Worm (Caenorhabditis elegans): ENCODE measurements around the gene D2062.13.
"Not testable (repeated sequence)": the region's sequence is repeated elsewhere in the genome, so short reads cannot be mapped to it uniquely, and the experiment has no call there.

The D2062.13 gene

DNA sequence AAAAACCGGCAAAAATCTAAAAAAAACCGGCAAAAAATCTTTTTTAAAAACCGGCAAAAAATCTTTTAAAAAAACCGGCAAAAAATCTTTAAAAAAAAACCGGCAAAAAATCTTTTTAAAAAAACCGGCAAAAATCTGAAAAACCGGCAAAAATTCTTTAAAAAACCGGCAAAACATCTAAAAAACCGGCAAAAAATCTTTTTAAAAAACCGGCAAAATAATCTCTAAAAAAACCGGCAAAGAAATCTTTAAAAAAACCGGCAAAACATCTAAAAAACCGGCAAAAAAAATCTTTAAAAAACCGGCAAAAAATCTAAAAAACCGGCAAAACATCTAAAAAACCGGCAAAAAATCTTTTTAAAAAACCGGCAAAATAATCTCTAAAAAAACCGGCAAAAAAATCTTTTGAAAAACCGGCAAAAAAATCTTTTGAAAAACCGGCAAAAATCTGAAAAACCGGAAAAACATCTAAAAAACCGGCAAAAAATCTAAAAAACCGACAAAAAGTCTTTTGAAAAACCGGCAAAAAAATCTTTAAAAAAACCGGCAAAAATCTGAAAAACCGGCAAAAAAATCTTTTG, 41.9 kb upstream of the D2062.13 start:
- TF ChIP-seq nhr-28 (tag; optimal IDR thresholded peaks at IDR 0.05), result peak; percentile 14
- peak; percentile 8 for TF ChIP-seq mdl-1 (tag; optimal IDR thresholded peaks at IDR 0.05)
- peak; percentile 34 for TF ChIP-seq nhr-67 (tag; optimal IDR thresholded peaks at IDR 0.05)
- peak; percentile 32 for TF ChIP-seq nhr-12 (tag; optimal IDR thresholded peaks at IDR 0.05)

DNA sequence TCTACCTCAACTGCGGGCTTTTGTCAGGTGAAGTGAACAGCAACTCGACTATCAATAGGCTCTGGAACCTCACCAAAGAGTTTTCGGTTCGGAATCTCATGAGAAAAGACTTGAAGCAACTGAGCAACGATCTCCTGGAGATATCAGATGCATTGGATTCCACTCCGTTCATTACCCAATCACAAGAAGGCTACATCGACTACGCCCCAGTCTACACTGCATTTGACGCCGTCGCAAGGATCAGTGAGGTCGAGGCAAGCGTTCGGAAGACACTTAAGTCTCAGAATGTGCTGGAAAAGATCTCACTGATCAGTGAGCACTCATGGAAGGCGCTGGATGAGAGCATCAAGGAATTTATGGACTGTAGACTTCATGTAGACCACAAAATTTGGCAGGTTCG, 34.2 kb upstream of the D2062.13 start:
- TF ChIP-seq nhr-43 (tag; optimal IDR thresholded peaks at IDR 0.05; ENCODE audit: poor library complexity, severe bottlenecking) (no peak), mdl-1 (tag; optimal IDR thresholded peaks at IDR 0.05) (no peak), skn-1 (tag; optimal IDR thresholded peaks at IDR 0.05) (no peak)

DNA sequence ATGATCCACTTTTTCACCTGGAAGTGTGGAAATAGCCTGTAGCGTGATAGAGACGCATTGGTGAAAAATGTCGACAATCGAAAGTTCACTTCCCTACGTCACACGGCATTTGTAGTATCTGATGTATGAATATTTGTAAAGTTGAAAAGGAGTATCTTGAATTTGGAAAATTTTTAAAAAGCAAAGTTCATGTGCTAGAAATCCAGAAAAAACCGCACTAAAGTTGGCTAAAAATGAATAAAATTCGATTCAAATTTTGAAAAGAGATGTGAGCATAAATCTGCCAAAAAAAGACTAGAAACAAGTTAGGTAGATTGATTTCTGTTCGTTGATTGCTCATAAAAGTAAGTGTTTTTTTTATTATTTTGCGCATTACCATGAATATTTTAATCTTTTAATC, 29.3 kb upstream of the D2062.13 start, which contains the start of gene sri-74:
sri-74 (minus strand) TSS at position 101 of the 400 bp plus-strand sequence.
- TF ChIP-seq ceh-9 (tag; optimal IDR thresholded peaks at IDR 0.05) (no peak), ceh-82 (tag; optimal IDR thresholded peaks at IDR 0.05) (no peak), R02D3.7 (tag; optimal IDR thresholded peaks at IDR 0.05) (no peak), unc-39 (tag; optimal IDR thresholded peaks at IDR 0.05) (no peak), jun-1 (tag; optimal IDR thresholded peaks at IDR 0.05) (no peak), mdl-1 (tag; optimal IDR thresholded peaks at IDR 0.05) (no peak), skn-1 (tag; optimal IDR thresholded peaks at IDR 0.05) (no peak), nfya-1 (tag; optimal IDR thresholded peaks at IDR 0.05; ENCODE audit: insufficient read depth) (no peak), nhr-12 (tag; optimal IDR thresholded peaks at IDR 0.05) (no peak), lsy-12 (tag; optimal IDR thresholded peaks at IDR 0.05) (no peak), elt-1 (tag; optimal IDR thresholded peaks at IDR 0.05) (no peak), zag-1 (tag; optimal IDR thresholded peaks at IDR 0.05) (no peak), nhr-237 (tag; optimal IDR thresholded peaks at IDR 0.05) (no peak), ZK546.5 (tag; optimal IDR thresholded peaks at IDR 0.05) (no peak), egl-27 (tag; optimal IDR thresholded peaks at IDR 0.05) (no peak), ceh-16 (tag; optimal IDR thresholded peaks at IDR 0.05) (no peak), aly-2 (tag; optimal IDR thresholded peaks at IDR 0.05) (no peak), sea-2 (GFP tag; optimal IDR thresholded peaks at IDR 0.05) (no peak)

DNA sequence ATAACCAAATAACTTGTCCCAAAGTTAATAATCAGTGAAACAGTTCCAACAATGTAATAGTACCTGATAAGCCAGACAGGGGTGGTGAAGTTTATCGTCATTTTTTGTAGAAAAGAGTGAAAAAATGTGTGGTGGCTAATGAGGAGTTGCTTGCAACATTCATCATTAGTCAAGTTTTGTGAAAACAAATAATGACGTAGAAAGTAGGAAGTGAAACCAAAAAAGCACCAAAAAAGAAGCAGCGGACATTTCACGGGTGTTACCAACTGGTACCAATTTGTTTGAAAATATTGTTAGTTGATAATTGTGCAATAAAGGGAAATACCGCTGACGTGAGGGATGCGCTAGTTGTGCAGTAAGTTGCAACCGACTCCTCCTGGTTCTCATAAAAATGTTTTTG, 26.9 kb upstream of the D2062.13 start, which contains the start of gene sri-36:
sri-36 (minus strand) TSS at position 101 of the 400 bp plus-strand sequence.
- no peak for TF ChIP-seq eor-1 (tag; optimal IDR thresholded peaks at IDR 0.05)
- peak; percentile 13 for TF ChIP-seq elt-2 (tag; optimal IDR thresholded peaks at IDR 0.05)

ce11 chrII:2586861-2587554, 25.4 kb upstream of the D2062.13 start, which contains the start of the genes F33H12.7 and sri-39:
TSS of gene F33H12.7 (minus strand) at chrII:2586911.
TSS of gene sri-39 (plus strand) at chrII:2587504.
- TF ChIP-seq pqm-1 (tag; optimal IDR thresholded peaks at IDR 0.05) (peak; percentile 91), mml-1 (tag; optimal IDR thresholded peaks at IDR 0.05) (no peak), nhr-28 (tag; optimal IDR thresholded peaks at IDR 0.05) (no peak), nhr-77 (tag; optimal IDR thresholded peaks at IDR 0.05) (no peak), elt-2 (tag; optimal IDR thresholded peaks at IDR 0.05) (peak; percentile 96), fos-1 (tag; optimal IDR thresholded peaks at IDR 0.05) (peak; percentile 44), elt-3 (tag; optimal IDR thresholded peaks at IDR 0.05) (no peak), ama-1 (optimal IDR thresholded peaks at IDR 0.05) (no peak), fkh-2 (tag; optimal IDR thresholded peaks at IDR 0.05) (no peak), elt-1 (tag; optimal IDR thresholded peaks at IDR 0.05) (no peak), snpc-4 (tag; optimal IDR thresholded peaks at IDR 0.05) (no peak), mdl-1 (tag; optimal IDR thresholded peaks at IDR 0.05) (no peak), skn-1 (tag; optimal IDR thresholded peaks at IDR 0.05) (no peak), nhr-23 (tag; optimal IDR thresholded peaks at IDR 0.05) (no peak)

- not testable (repeated sequence) for TF ChIP-seq nhr-11, jun-1, R02D3.7 (tag; optimal IDR thresholded peaks at IDR 0.05)
Measured at ce11 chrII:2600176-2600575, 12.2 kb upstream of the D2062.13 start, which contains the start of gene F33H12.1. TSS of gene F33H12.1 (plus strand) at chrII:2600476.

Data from whole organism, L3 larva.